Fruit fly (Drosophila melanogaster): Measurements from ENCODE around the gene CG9133.

CG9133 gene

DNA sequence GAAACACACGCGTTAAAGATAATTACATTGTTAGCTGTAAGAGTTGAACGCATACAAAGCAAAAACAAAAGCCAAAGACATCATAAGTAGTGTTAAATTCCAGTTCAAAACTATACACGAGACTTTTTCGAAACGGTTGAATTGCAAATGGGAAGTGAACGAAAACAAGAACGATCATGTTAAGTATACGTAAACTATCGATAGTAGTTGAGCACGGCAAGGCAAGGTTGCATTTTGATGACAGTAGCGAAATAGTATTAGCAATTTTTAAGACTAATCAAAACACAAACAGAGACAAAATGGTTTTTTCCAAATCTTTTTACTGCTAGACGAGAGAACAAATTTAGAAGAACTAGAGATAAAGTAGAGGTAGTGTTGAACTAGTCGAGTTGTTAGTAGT, 43.0 kb downstream of the CG9133 start:
- TF ChIP-seq Hr78 (GFP tag; optimal IDR thresholded peaks at IDR 0.05) (no peak), GATAd (GFP tag; optimal IDR thresholded peaks at IDR 0.05) (no peak), Hnf4 (GFP tag; optimal IDR thresholded peaks at IDR 0.05) (no peak), h (GFP tag; optimal IDR thresholded peaks at IDR 0.05) (no peak), Hr83 (GFP tag; optimal IDR thresholded peaks at IDR 0.05; ENCODE audit: poor library complexity, severe bottlenecking) (no peak), brk (GFP tag; optimal IDR thresholded peaks at IDR 0.05) (no peak), sv (GFP tag; optimal IDR thresholded peaks at IDR 0.05) (no peak), pan (optimal IDR thresholded peaks at IDR 0.05) (no peak)

DNA sequence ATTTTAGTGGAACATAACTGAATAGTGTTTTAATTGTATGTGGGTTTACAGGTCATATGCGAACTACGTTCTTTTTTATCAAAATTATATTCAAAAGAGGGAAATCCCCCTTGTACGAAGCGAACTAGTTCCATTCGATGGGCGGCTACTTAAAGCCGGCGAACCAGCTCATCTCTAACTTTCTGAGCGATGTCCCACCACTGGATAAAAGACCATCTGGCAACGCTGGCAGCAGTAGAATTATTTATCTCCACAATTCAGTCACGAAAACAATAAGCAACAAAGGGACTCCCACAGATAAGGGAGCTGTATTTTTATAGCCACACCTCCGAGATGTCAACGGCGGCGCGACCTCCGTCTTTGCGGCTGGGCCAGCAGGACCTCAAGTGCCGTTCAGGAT, 43.9 kb downstream of the CG9133 start, which contains the start of gene Rabex-5:
Gene Rabex-5, plus strand, starts transcription at position 221 of the 400 bp plus-strand sequence.
- peak; percentile 16 for TF ChIP-seq ey (GFP tag; optimal IDR thresholded peaks at IDR 0.05)
- TF ChIP-seq Dfd (GFP tag; optimal IDR thresholded peaks at IDR 0.05): no peak
- TF ChIP-seq foxo (GFP tag; optimal IDR thresholded peaks at IDR 0.05): peak in 1 of 2 experiments; percentile 43
- no peak for TF ChIP-seq Rel (GFP tag; optimal IDR thresholded peaks at IDR 0.05)
- peak; percentile 100 for TF ChIP-seq Rel (tag; optimal IDR thresholded peaks at IDR 0.05)
- peak; percentile 55 for TF ChIP-seq woc (GFP tag; optimal IDR thresholded peaks at IDR 0.05)
- peak; percentile 33 for TF ChIP-seq HLH106 (tag; optimal IDR thresholded peaks at IDR 0.05)
- TF ChIP-seq Hr83 (GFP tag; optimal IDR thresholded peaks at IDR 0.05; ENCODE audit: poor library complexity, severe bottlenecking): peak; percentile 18
- no peak for TF ChIP-seq tai (GFP tag; optimal IDR thresholded peaks at IDR 0.05)
- TF ChIP-seq pan (optimal IDR thresholded peaks at IDR 0.05): no peak
- no peak for TF ChIP-seq Vsx2 (GFP tag; optimal IDR thresholded peaks at IDR 0.05; ENCODE audit: partially characterized antibody)
- TF ChIP-seq usp (GFP tag; optimal IDR thresholded peaks at IDR 0.05): no peak
- no peak for TF ChIP-seq Jra (GFP tag; optimal IDR thresholded peaks at IDR 0.05)
- peak; percentile 28 for TF ChIP-seq rgr (GFP tag; optimal IDR thresholded peaks at IDR 0.05)
- TF ChIP-seq N (GFP tag; optimal IDR thresholded peaks at IDR 0.05): no peak
- no peak for TF ChIP-seq h (GFP tag; optimal IDR thresholded peaks at IDR 0.05)
- TF ChIP-seq CrebA (GFP tag; optimal IDR thresholded peaks at IDR 0.05; ENCODE audit: borderline replicate concordance): no peak

DNA sequence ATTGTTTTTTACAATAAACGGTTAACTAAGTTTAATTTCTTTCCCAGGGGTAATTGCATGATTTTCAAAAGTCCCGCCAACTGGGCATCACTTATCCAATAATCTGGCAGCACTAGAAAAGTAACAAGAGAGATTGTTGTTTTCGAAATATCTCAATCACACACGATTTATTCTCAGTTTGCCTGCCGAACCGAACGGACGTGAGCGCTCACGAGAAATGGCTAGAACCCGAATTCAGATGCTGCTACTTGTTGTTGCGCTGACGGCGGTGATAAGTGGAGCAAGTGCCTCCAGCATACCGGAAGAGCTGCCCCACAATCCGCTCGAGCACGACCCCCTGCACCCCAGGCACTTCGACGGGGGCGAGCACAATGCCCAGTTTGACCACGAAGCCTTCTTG, 46.7 kb downstream of the CG9133 start, which contains the start of gene scf:
Gene scf, plus strand, starts transcription at position 164 of the 400 bp plus-strand sequence.
- TF ChIP-seq woc (GFP tag; optimal IDR thresholded peaks at IDR 0.05) (peak; percentile 4), rgr (GFP tag; optimal IDR thresholded peaks at IDR 0.05) (no peak), Sp1 (GFP tag; optimal IDR thresholded peaks at IDR 0.05) (peak; percentile 22), fru (GFP tag; optimal IDR thresholded peaks at IDR 0.05) (peak; percentile 99), CG9705 (GFP tag; optimal IDR thresholded peaks at IDR 0.05) (no peak), Myc (optimal IDR thresholded peaks at IDR 0.05) (peak; percentile 63), Dif (GFP tag; optimal IDR thresholded peaks at IDR 0.05; ENCODE audit: partially characterized antibody) (peak; percentile 57), Rel (GFP tag; optimal IDR thresholded peaks at IDR 0.05) (no peak), Rel (tag; optimal IDR thresholded peaks at IDR 0.05) (peak; percentile 58)

DNA sequence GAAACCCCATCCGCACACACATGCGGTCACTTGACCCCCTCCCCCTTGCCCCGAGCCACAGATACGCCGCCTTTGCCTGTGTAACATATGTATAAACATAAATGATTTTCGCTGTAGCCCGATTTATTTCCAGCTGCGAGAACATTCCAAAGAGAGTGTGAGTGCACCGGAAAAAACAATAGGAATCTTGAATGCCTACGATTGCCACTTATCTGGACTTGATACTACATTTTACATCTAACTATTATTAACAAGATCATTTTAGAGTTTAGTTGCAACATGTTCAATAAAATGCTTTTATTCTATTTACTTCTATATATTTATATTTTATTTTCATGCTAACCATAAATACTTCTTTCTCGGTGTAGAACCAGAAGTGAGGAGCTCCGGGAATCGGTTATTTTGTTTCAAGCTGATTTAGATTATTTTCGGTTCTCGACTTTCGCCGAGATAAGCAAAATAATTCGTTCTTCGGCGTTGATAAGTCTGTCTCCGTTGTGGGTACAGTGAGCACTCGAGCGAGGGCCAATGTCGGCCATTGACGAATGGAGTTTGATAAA, 48.3 kb downstream of the CG9133 start:
- TF ChIP-seq psq (GFP tag; optimal IDR thresholded peaks at IDR 0.05): peak; percentile 79
- peak; percentile 76 for TF ChIP-seq rgr (GFP tag; optimal IDR thresholded peaks at IDR 0.05)
- no peak for TF ChIP-seq Rel (GFP tag; optimal IDR thresholded peaks at IDR 0.05)
- peak; percentile 54 for TF ChIP-seq Rel (tag; optimal IDR thresholded peaks at IDR 0.05)
- peak; percentile 78 for TF ChIP-seq Sp1 (GFP tag; optimal IDR thresholded peaks at IDR 0.05)
- TF ChIP-seq fru (GFP tag; optimal IDR thresholded peaks at IDR 0.05): peak; percentile 80
- no peak for TF ChIP-seq CrebA (GFP tag; optimal IDR thresholded peaks at IDR 0.05; ENCODE audit: borderline replicate concordance)
- TF ChIP-seq GATAd (GFP tag; optimal IDR thresholded peaks at IDR 0.05): no peak
- TF ChIP-seq HLH106 (tag; optimal IDR thresholded peaks at IDR 0.05): peak; percentile 80
- TF ChIP-seq OdsH (GFP tag; optimal IDR thresholded peaks at IDR 0.05): peak; percentile 84
- no peak for TF ChIP-seq Hnf4 (GFP tag; optimal IDR thresholded peaks at IDR 0.05)
- peak; percentile 74 for TF ChIP-seq sv (GFP tag; optimal IDR thresholded peaks at IDR 0.05)
- TF ChIP-seq Abd-B (GFP tag; optimal IDR thresholded peaks at IDR 0.05): no peak
- TF ChIP-seq CG32264 (GFP tag; optimal IDR thresholded peaks at IDR 0.05): no peak
- TF ChIP-seq ey (GFP tag; optimal IDR thresholded peaks at IDR 0.05): peak; percentile 68
- TF ChIP-seq h (GFP tag; optimal IDR thresholded peaks at IDR 0.05): peak; percentile 80
- TF ChIP-seq Mio (GFP tag; optimal IDR thresholded peaks at IDR 0.05): no peak
- peak in 1 of 2 experiments; percentile 74 for TF ChIP-seq foxo (GFP tag; optimal IDR thresholded peaks at IDR 0.05)
- TF ChIP-seq CG9705 (GFP tag; optimal IDR thresholded peaks at IDR 0.05): peak; percentile 36
- TF ChIP-seq br (GFP tag; optimal IDR thresholded peaks at IDR 0.05): peak; percentile 59
- no peak for TF ChIP-seq sage (GFP tag; optimal IDR thresholded peaks at IDR 0.05)
- peak; percentile 28 for TF ChIP-seq woc (GFP tag; optimal IDR thresholded peaks at IDR 0.05)
